Worm (Caenorhabditis elegans) whole organism, L4 larva: ENCODE measurements around the gene eol-1.

Experiments used
- F37D6.2 ChIP-seq: sonication (generic microtip); optimal IDR thresholded peaks from 2 replicates; lab custom pipeline; 2016; ENCODE audit warnings: mild to moderate bottlenecking, missing genetic modification characterization, missing compliant biosample characterization
- F49E8.2 ChIP-seq: sonication (generic microtip); optimal IDR thresholded peaks from 2 replicates; lab custom pipeline; 2016; ENCODE audit warnings: missing compliant biosample characterization, mild to moderate bottlenecking, missing genetic modification characterization, borderline replicate concordance
- T26A8.4 ChIP-seq: fragments of 200-800 bp; sonication (Bioruptor generic); IDR thresholded peaks from 2 replicates; pipeline ENCODE4 v1.3.6; 2022; ENCODE audit warnings: missing genetic modification characterization, missing compliant biosample characterization
- Y48G9A.11 ChIP-seq: fragments of 200-800 bp; sonication (Bioruptor generic); IDR thresholded peaks from 2 replicates; pipeline ENCODE4 v1.3.6; 2022; ENCODE audit warnings: missing genetic modification reagents, missing genetic modification characterization, missing compliant biosample characterization
- Y75B8A.6 ChIP-seq: fragments of 200-800 bp; sonication (Bioruptor generic); IDR thresholded peaks from 2 replicates; pipeline ENCODE4 v1.3.6; 2022; ENCODE audit warnings: missing genetic modification reagents, missing genetic modification characterization, missing compliant biosample characterization
- ZK546.5 ChIP-seq, 2 experiments: sonication (generic microtip); optimal IDR thresholded peaks; 2 replicates each; lab custom pipeline; 2017; ENCODE audit warnings: missing biosample characterization in 2 of 2, missing genetic modification characterization in 2 of 2
- aha-1 ChIP-seq: fragments of 150-350 bp; peaks from one replicate; lab custom pipeline; 2014; ENCODE audit warnings: missing biosample characterization, missing genetic modification characterization
- ctbp-1 ChIP-seq: fragments of 200-800 bp; sonication (Bioruptor generic); IDR thresholded peaks from 2 replicates; pipeline ENCODE4 v1.3.6; 2022; ENCODE audit warnings: missing genetic modification reagents, missing genetic modification characterization, missing compliant biosample characterization
- daf-16 ChIP-seq, 3 experiments: sonication (generic microtip); optimal IDR thresholded peaks; 2 replicates each; lab custom pipeline; 2016 to 2017; ENCODE audit warnings: missing genetic modification characterization in 3 of 3, missing genetic modification reagents in 3 of 3, mild to moderate bottlenecking in 2 of 3, missing compliant biosample characterization in 2 of 3, missing biosample characterization in 1 of 3, moderate library complexity in 1 of 3
- daf-19 ChIP-seq: fragments of 200-800 bp; sonication (Bioruptor generic); conservative IDR thresholded peaks from 2 replicates; pipeline ENCODE4 v1.3.6; 2022; ENCODE audit warnings: missing genetic modification characterization, missing compliant biosample characterization
- daf-8 ChIP-seq: fragments of 200-800 bp; sonication (Bioruptor generic); IDR thresholded peaks from 2 replicates; pipeline ENCODE4 v1.3.6; 2022; ENCODE audit warnings: missing genetic modification characterization, missing compliant biosample characterization
- dmd-8 ChIP-seq: fragments of 200-800 bp; sonication (Bioruptor generic); IDR thresholded peaks from 2 replicates; pipeline ENCODE4 v1.3.6; 2022; ENCODE audit warnings: missing genetic modification characterization, missing compliant biosample characterization
- dpl-1 ChIP-seq: fragments of 150-350 bp; optimal IDR thresholded peaks from 2 replicates; lab custom pipeline; 2014; ENCODE audit warnings: missing biosample characterization, missing genetic modification reagents, missing genetic modification characterization
- egl-43 ChIP-seq: fragments of 200-800 bp; sonication (Bioruptor generic); IDR thresholded peaks from 2 replicates; pipeline ENCODE4 v1.3.6; 2022; ENCODE audit warnings: missing genetic modification reagents, missing genetic modification characterization, missing compliant biosample characterization
- fkh-10 ChIP-seq: fragments of 150-350 bp; optimal IDR thresholded peaks from 2 replicates; lab custom pipeline; 2014; ENCODE audit warnings: missing biosample characterization, missing genetic modification reagents, missing genetic modification characterization
- gei-8 ChIP-seq: fragments of 200-800 bp; sonication (Bioruptor generic); optimal IDR thresholded peaks from 2 replicates; lab custom pipeline; 2018; ENCODE audit warnings: mild to moderate bottlenecking, missing genetic modification characterization, missing compliant biosample characterization
- hlh-11 ChIP-seq: fragments of 200-800 bp; sonication (Bioruptor generic); optimal IDR thresholded peaks from 2 replicates; lab custom pipeline; 2018; ENCODE audit warnings: mild to moderate bottlenecking, missing genetic modification characterization, missing compliant biosample characterization
- hlh-30 ChIP-seq: sonication (generic microtip); optimal IDR thresholded peaks from 2 replicates; lab custom pipeline; 2017; ENCODE audit warnings: antibody characterized with exemption, mild to moderate bottlenecking, missing genetic modification characterization, missing compliant biosample characterization; ENCODE audit not compliant: insufficient read depth
- jun-1 ChIP-seq: fragments of 150-350 bp; optimal IDR thresholded peaks from 2 replicates; lab custom pipeline; 2014; ENCODE audit warnings: missing biosample characterization, missing genetic modification reagents, missing genetic modification characterization
- lin-13 ChIP-seq: fragments of 150-350 bp; optimal IDR thresholded peaks from 2 replicates; lab custom pipeline; 2014; ENCODE audit warnings: missing biosample characterization, missing genetic modification reagents, missing genetic modification characterization
- madf-5 ChIP-seq, 2 experiments: fragments of 200-800 bp; sonication (Bioruptor generic); IDR thresholded peaks; 2 replicates each; pipeline ENCODE4 v1.3.6; 2022; ENCODE audit warnings: missing compliant biosample characterization in 2 of 2, missing genetic modification characterization in 2 of 2
- mdt-29 ChIP-seq: fragments of 200-800 bp; sonication (Bioruptor generic); IDR thresholded peaks from 2 replicates; pipeline ENCODE4 v1.3.6; 2022; ENCODE audit warnings: missing genetic modification reagents, missing genetic modification characterization, missing compliant biosample characterization
- mxl-2 ChIP-seq: fragments of 200-800 bp; sonication (Bioruptor generic); conservative IDR thresholded peaks from 2 replicates; pipeline ENCODE4 v1.3.6; 2022; ENCODE audit warnings: missing genetic modification reagents, missing genetic modification characterization, missing compliant biosample characterization
- mxl-3 ChIP-seq: fragments of 200-800 bp; sonication (Bioruptor generic); optimal IDR thresholded peaks from 2 replicates; lab custom pipeline; 2018; ENCODE audit warnings: mild to moderate bottlenecking, missing genetic modification characterization, missing compliant biosample characterization
- nhr-10 ChIP-seq: fragments of 150-350 bp; optimal IDR thresholded peaks from 2 replicates; lab custom pipeline; 2014; ENCODE audit warnings: missing biosample characterization, missing genetic modification characterization
- nhr-111 ChIP-seq: fragments of 200-800 bp; sonication (Bioruptor generic); optimal IDR thresholded peaks from 2 replicates; lab custom pipeline; 2018; ENCODE audit warnings: mild to moderate bottlenecking, missing genetic modification characterization, missing compliant biosample characterization
- nhr-237 ChIP-seq: sonication (generic microtip); optimal IDR thresholded peaks from 2 replicates; lab custom pipeline; 2017; ENCODE audit warnings: missing biosample characterization, missing genetic modification characterization
- nhr-28 ChIP-seq: fragments of 150-350 bp; optimal IDR thresholded peaks from 2 replicates; lab custom pipeline; 2014; ENCODE audit warnings: missing biosample characterization, missing genetic modification characterization
- nhr-41 ChIP-seq: fragments of 200-800 bp; sonication (Bioruptor generic); IDR thresholded peaks from 2 replicates; pipeline ENCODE4 v1.3.6; 2022; ENCODE audit warnings: missing genetic modification reagents, missing genetic modification characterization, missing compliant biosample characterization
- nhr-76 ChIP-seq: fragments of 150-350 bp; optimal IDR thresholded peaks from 2 replicates; lab custom pipeline; 2014; ENCODE audit warnings: missing biosample characterization, missing genetic modification characterization
- pha-4 ChIP-seq, 2 experiments: fragments of 150-350 bp in 1 of 2; fragments of 200-800 bp in 1 of 2; sonication (Bioruptor generic) in 1 of 2; IDR thresholded peaks in 1 of 2; optimal IDR thresholded peaks in 1 of 2; 2 replicates each; pipeline versions ENCODE4 v1.3.6 to Lab custom; 2014 to 2022; ENCODE audit warnings: missing genetic modification characterization in 2 of 2, missing genetic modification reagents in 2 of 2, missing biosample characterization in 1 of 2, missing compliant biosample characterization in 1 of 2
- pqm-1 ChIP-seq: sonication (generic microtip); optimal IDR thresholded peaks from 2 replicates; lab custom pipeline; 2017; ENCODE audit warnings: missing biosample characterization, missing genetic modification characterization
- rbr-2 ChIP-seq: sonication (generic microtip); optimal IDR thresholded peaks from 2 replicates; lab custom pipeline; 2016; ENCODE audit warnings: missing genotype, missing genetic modification characterization, missing compliant biosample characterization
- saeg-2 ChIP-seq: fragments of 200-800 bp; sonication (Bioruptor generic); IDR thresholded peaks from 2 replicates; pipeline ENCODE4 v1.3.6; 2022; ENCODE audit warnings: missing genetic modification reagents, missing genetic modification characterization, missing compliant biosample characterization
- set-16 ChIP-seq: fragments of 200-800 bp; sonication (Bioruptor generic); IDR thresholded peaks from 2 replicates; pipeline ENCODE4 v1.3.6; 2022; ENCODE audit warnings: missing genetic modification reagents, missing genetic modification characterization, missing compliant biosample characterization
- spr-3 ChIP-seq: fragments of 200-800 bp; sonication (Bioruptor generic); optimal IDR thresholded peaks from 2 replicates; lab custom pipeline; 2018; ENCODE audit warnings: mild to moderate bottlenecking, missing genetic modification characterization, missing compliant biosample characterization
- tra-1 ChIP-seq: fragments of 200-800 bp; sonication (Bioruptor generic); IDR thresholded peaks from 2 replicates; pipeline ENCODE4 v1.3.6; 2022; ENCODE audit warnings: missing genetic modification reagents, missing genetic modification characterization, missing compliant biosample characterization
- unc-39 ChIP-seq: sonication (generic microtip); optimal IDR thresholded peaks from 2 replicates; lab custom pipeline; 2017; ENCODE audit warnings: missing biosample characterization, missing genetic modification characterization
- unc-62 ChIP-seq, 3 experiments: fragments of 150-350 bp in 1 of 3; sonication (generic microtip); optimal IDR thresholded peaks in 2 of 3; peaks in 1 of 3; 1 replicate in 1 of 3; 2 replicates in 2 of 3; lab custom pipeline; 2014 to 2017; ENCODE audit warnings: missing biosample characterization in 3 of 3, missing genetic modification characterization in 3 of 3, missing genetic modification reagents in 3 of 3, missing genotype in 1 of 3
- zag-1 ChIP-seq: fragments of 150-350 bp; optimal IDR thresholded peaks from 2 replicates; lab custom pipeline; 2014; ENCODE audit warnings: missing biosample characterization, missing genetic modification characterization

Gene eol-1

DNA sequence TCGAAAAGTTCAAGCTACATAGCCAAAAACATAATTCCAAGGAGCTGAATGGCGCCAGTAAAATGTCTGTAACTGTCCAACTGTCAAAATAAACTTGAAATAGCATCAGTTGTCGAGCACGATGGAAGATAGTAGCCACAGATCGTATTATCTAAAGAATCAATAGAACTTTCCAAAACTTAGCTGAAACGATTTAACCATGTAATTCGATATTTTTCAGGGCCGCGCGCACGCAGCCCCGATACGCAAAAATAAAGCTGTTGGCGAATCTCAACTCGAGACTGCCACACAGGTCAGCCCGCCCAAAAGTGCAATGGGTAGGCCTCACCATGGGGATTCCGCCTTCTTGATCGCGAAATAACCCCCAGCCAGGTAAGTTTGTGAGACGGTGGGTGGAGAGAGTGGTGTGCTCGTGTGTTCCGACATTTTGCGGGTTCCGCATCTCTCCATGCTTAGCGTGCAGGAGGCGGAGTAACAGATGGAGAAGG, 47.6 kb upstream of the eol-1 start (continued):
- no peak for TF ChIP-seq jun-1 (tag; lab: Kevin White, UChicago)
- TF ChIP-seq mxl-3 (GFP tag; lab: Kevin White, UChicago): peak; percentile 51
- TF ChIP-seq fkh-10 (GFP tag; lab: Kevin White, UChicago): no peak
- TF ChIP-seq daf-19 (GFP tag; lab: Robert Waterston, UW): no peak
- TF ChIP-seq unc-39 (tag; lab: Kevin White, UChicago): no peak
- TF ChIP-seq spr-3: peak; percentile 51
- TF ChIP-seq madf-5 (GFP tag; IDR thresholded peaks at IDR 0.05; lab: Robert Waterston, UW): no peak

DNA sequence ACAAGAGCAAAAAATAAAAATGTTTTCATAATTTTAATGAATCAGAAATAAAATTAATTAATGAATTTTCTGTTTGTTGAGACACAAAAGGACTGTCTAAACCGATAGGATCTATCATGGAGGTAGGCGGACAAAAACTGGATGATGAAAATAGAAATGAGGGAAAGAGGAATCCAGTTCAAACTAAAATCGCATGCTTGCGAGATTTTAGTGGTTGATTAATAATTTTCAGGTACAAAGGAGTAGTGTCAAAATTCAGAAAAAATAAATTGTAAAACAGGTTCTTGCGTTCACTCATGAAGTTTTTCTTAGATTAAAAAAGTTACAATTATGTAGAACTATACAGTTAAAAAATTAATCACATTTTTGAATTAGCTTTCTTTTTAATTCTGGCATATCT, 46.7 kb upstream of the eol-1 start, which contains the start of gene T08G5.3:
Gene T08G5.3, minus strand, starts transcription at position 101 of the 400 bp plus-strand sequence.
- TF ChIP-seq zag-1 (tag; lab: Kevin White, UChicago): no peak
- no peak for TF ChIP-seq unc-62 (GFP tag; optimal IDR thresholded peaks at IDR 0.05 in 1 of 2; lab: Kevin White, UChicago)
- TF ChIP-seq unc-62 (tag; optimal IDR thresholded peaks at IDR 0.05; lab: Kevin White, UChicago): no peak
- no peak for TF ChIP-seq set-16 (GFP tag; lab: Robert Waterston, UW)
- TF ChIP-seq mxl-2 (GFP tag; lab: Robert Waterston, UW): no peak
- TF ChIP-seq fkh-10 (GFP tag; lab: Kevin White, UChicago): no peak
- no peak for TF ChIP-seq unc-39 (tag; lab: Kevin White, UChicago)
- no peak for TF ChIP-seq madf-5 (GFP tag; IDR thresholded peaks at IDR 0.05; lab: Robert Waterston, UW)
- no peak for TF ChIP-seq nhr-10 (tag; lab: Kevin White, UChicago)
- no peak for TF ChIP-seq lin-13 (GFP tag; lab: Kevin White, UChicago)
- no peak for TF ChIP-seq pqm-1 (tag; lab: Kevin White, UChicago)
- TF ChIP-seq Y75B8A.6: no peak
- no peak for TF ChIP-seq T26A8.4
- no peak for TF ChIP-seq nhr-237 (tag; lab: Kevin White, UChicago)

DNA sequence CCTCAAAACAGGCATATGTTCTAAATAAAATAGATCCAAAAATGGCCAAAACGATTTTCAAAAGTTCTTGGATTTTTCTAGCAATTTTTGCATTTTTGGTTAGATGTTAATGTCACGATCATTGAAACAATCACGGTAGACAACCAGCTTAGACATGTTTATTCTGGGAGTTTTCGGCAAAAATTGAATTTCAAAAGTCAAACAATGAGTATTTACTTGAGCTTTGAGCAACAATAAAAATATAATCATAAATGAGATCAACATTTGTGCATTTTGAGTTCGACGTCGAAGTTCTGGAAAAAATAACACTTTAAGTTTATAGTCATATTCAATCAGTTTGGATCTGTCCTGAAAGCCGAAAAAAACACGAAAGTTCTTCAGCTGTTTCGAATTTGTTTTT, 45.5 kb upstream of the eol-1 start, which contains the start of gene T08G5.2:
Gene T08G5.2, minus strand, starts transcription at position 101 of the 400 bp plus-strand sequence.
- no peak for TF ChIP-seq nhr-76 (tag; lab: Kevin White, UChicago)
- TF ChIP-seq dmd-8: no peak
- TF ChIP-seq mdt-29 (GFP tag; lab: Robert Waterston, UW): no peak
- TF ChIP-seq mxl-3 (GFP tag; lab: Kevin White, UChicago): no peak
- TF ChIP-seq hlh-30 (tag; lab: Kevin White, UChicago): no peak
- no peak for TF ChIP-seq aha-1 (tag; lab: Kevin White, UChicago)
- TF ChIP-seq nhr-111 (GFP tag; lab: Kevin White, UChicago): no peak
- TF ChIP-seq nhr-41 (GFP tag; lab: Robert Waterston, UW): no peak
- TF ChIP-seq F37D6.2 (tag; lab: Kevin White, UChicago): no peak
- no peak for TF ChIP-seq saeg-2 (GFP tag; lab: Robert Waterston, UW)
- TF ChIP-seq gei-8 (GFP tag; lab: Kevin White, UChicago): no peak
- no peak for TF ChIP-seq ctbp-1 (GFP tag; lab: Robert Waterston, UW)
- no peak for TF ChIP-seq F49E8.2 (tag; lab: Kevin White, UChicago)

DNA sequence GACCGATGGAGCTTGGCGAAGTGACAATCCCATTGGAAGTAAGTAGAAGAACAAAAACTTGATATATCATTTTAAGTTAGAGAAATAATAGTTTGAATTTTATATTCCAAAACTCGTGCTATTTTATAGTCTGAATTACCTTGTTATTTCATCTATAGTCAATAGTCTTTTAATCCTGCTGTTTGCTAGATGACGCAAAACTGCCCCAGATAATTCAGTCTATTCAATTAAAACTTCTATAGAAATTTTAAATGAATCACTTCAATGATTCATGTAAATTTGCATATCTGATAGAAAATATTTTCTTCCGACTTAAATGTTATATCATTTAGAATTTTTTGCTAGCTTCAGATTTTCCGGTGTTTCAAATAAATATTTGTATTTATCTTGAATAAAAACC, 42.4 kb upstream of the eol-1 start, which contains the start of gene T08G5.15:
Gene T08G5.15, minus strand, starts transcription at position 101 of the 400 bp plus-strand sequence.
- TF ChIP-seq rbr-2 (tag; lab: Kevin White, UChicago): no peak
- peak; percentile 7 for TF ChIP-seq aha-1 (tag; lab: Kevin White, UChicago)

DNA sequence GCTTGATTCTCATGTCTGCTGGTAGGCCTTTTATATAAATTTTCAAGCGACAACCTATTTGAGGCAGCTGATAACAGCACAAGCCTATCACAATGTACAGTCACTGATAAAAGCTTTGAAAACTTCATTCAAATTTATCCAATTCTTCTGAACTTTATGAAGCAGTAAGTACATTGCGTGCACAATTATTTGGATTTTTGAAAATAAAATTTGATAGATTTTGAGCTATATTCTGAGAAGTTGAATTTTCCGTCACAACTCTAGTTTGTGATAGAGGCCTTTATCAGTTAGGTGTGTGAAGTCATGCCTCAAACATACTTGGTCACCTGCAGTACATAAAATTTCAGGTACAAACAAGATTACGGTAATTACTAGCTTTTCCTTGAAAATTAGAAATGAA, 37.9 kb upstream of the eol-1 start, which contains the start of the genes mtl-2 and T08G5.1:
Gene mtl-2, minus strand, starts transcription at position 34 of the 400 bp plus-strand sequence.
Gene T08G5.1, plus strand, starts transcription at position 127 of the 400 bp plus-strand sequence.
- TF ChIP-seq hlh-11 (tag; lab: Kevin White, UChicago): peak; percentile 44
- TF ChIP-seq egl-43 (GFP tag; lab: Robert Waterston, UW): no peak
- TF ChIP-seq nhr-10 (tag; lab: Kevin White, UChicago): no peak
- peak; percentile 69 for TF ChIP-seq nhr-28 (tag; lab: Kevin White, UChicago)
- no peak for TF ChIP-seq daf-8
- TF ChIP-seq Y48G9A.11 (GFP tag; lab: Robert Waterston, UW): no peak
- no peak for TF ChIP-seq nhr-41 (GFP tag; lab: Robert Waterston, UW)
- no peak for TF ChIP-seq daf-16 (GFP tag; optimal IDR thresholded peaks at IDR 0.05; lab: Kevin White, UChicago)
- no peak for TF ChIP-seq daf-16 (tag; optimal IDR thresholded peaks at IDR 0.05; lab: Kevin White, UChicago)
- TF ChIP-seq dpl-1 (GFP tag; lab: Kevin White, UChicago): no peak
- no peak for TF ChIP-seq pha-4 (GFP tag; IDR thresholded peaks at IDR 0.05; lab: Robert Waterston, UW)
- no peak for TF ChIP-seq pha-4 (tag; optimal IDR thresholded peaks at IDR 0.05; lab: Kevin White, UChicago)
- TF ChIP-seq tra-1 (GFP tag; lab: Robert Waterston, UW): no peak
- TF ChIP-seq rbr-2 (tag; lab: Kevin White, UChicago): no peak
- peak; percentile 60 for TF ChIP-seq pqm-1 (tag; lab: Kevin White, UChicago)
- TF ChIP-seq F49E8.2 (tag; lab: Kevin White, UChicago): no peak
- TF ChIP-seq set-16 (GFP tag; lab: Robert Waterston, UW): no peak
- no peak for TF ChIP-seq ZK546.5 (tag; optimal IDR thresholded peaks at IDR 0.05; lab: Kevin White, UChicago)
- TF ChIP-seq, all 104 proteins: peak for 3
